Worm (Caenorhabditis elegans) whole organism, L2 larva: ENCODE measurements around the gene acs-18.

ENCODE experiments used
- elt-1 ChIP-seq: fragments of 150-350 bp; optimal IDR thresholded peaks from 2 replicates; lab custom pipeline; 2014; ENCODE audit warnings: missing biosample characterization, missing genetic modification characterization
- lin-39 ChIP-seq: fragments of 150-350 bp; optimal IDR thresholded peaks from 2 replicates; lab custom pipeline; 2014; ENCODE audit warnings: missing biosample characterization, missing genetic modification reagents, missing genetic modification characterization
- nhr-129 ChIP-seq: fragments of 150-350 bp; optimal IDR thresholded peaks from 2 replicates; lab custom pipeline; 2014; ENCODE audit warnings: missing biosample characterization, missing genetic modification characterization
- unc-62 ChIP-seq: fragments of 150-350 bp; optimal IDR thresholded peaks from 2 replicates; lab custom pipeline; 2014; ENCODE audit warnings: missing biosample characterization, missing genetic modification reagents, missing genetic modification characterization
- ztf-11 ChIP-seq: sonication (generic microtip); optimal IDR thresholded peaks from 2 replicates; lab custom pipeline; 2017; ENCODE audit warnings: missing biosample characterization, missing genetic modification characterization

DNA sequence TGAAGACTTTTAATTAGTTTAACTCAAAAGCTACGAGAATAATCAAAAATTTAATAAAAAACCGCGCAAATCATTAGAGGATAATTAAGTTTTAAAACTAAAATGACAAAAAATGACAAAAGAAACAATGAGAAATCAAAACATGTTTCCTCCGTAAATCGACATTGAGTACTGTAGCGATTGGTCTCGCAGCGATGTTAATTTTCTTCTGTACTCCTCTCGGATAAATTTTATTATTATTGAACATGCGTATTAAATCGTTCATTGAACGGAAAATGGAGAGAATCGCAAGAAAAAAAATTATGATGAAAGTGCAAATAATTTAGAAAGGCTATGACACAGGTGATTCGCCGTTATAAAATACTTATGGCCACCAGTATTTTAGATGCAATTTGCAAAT lies 28.1 kb downstream of the acs-18 start:
- TF ChIP-seq unc-62 (no peak), nhr-129 (tag; lab: Kevin White, UChicago) (no peak), lin-39 (tag; lab: Kevin White, UChicago) (no peak), ztf-11 (tag; lab: Kevin White, UChicago) (no peak), elt-1 (tag; lab: Kevin White, UChicago) (no peak)
